Fruit fly (Drosophila melanogaster): ENCODE results near the gene CG33159.

Gene CG33159

dm6 chr3L:3164951-3165350, 39.3 kb downstream of the CG33159 start, which contains the start of gene CG32280 (continued):
- no peak for TF ChIP-seq CG18764 (GFP tag; optimal IDR thresholded peaks at IDR 0.05)
- no peak for TF ChIP-seq CG43689 (GFP tag; IDR thresholded peaks at IDR 0.05)
- TF ChIP-seq Ravus (GFP tag; IDR thresholded peaks at IDR 0.05) = no peak
- TF ChIP-seq org-1 (GFP tag; optimal IDR thresholded peaks at IDR 0.05) = no peak
- TF ChIP-seq CG10654 (GFP tag; optimal IDR thresholded peaks at IDR 0.05) = no peak
- TF ChIP-seq peb (GFP tag; IDR thresholded peaks at IDR 0.05) = no peak
- no peak for TF ChIP-seq Rx (GFP tag; IDR thresholded peaks at IDR 0.05)
- TF ChIP-seq Mes4 (GFP tag; optimal IDR thresholded peaks at IDR 0.05) = no peak
- no peak for TF ChIP-seq schlank (tag; optimal IDR thresholded peaks at IDR 0.05)
- no peak for TF ChIP-seq slou (GFP tag; optimal IDR thresholded peaks at IDR 0.05)
- TF ChIP-seq Lhr (GFP tag; optimal IDR thresholded peaks at IDR 0.05) = no peak
- TF ChIP-seq nerfin-2 (GFP tag; IDR thresholded peaks at IDR 0.05; ENCODE audit: partially characterized antibody) = peak; percentile 81
- no peak for TF ChIP-seq CG10209 (GFP tag; optimal IDR thresholded peaks at IDR 0.05)
- no peak for TF ChIP-seq odd (GFP tag; optimal IDR thresholded peaks at IDR 0.05)
- no peak for TF ChIP-seq fd64A (GFP tag; optimal IDR thresholded peaks at IDR 0.05)
- peak; percentile 55 for TF ChIP-seq CG13296 (GFP tag; optimal IDR thresholded peaks at IDR 0.05)
- no peak for TF ChIP-seq sqz (GFP tag; optimal IDR thresholded peaks at IDR 0.05)
- TF ChIP-seq pan (optimal IDR thresholded peaks at IDR 0.05) = no peak
- no peak for TF ChIP-seq pan (GFP tag; optimal IDR thresholded peaks at IDR 0.05 in 1 of 2, IDR thresholded peaks at IDR 0.05 in 1 of 2)
- TF ChIP-seq wor (GFP tag; IDR thresholded peaks at IDR 0.05) = no peak
- TF ChIP-seq CG3163 (GFP tag; optimal IDR thresholded peaks at IDR 0.05) = no peak
- no peak for TF ChIP-seq ap (GFP tag; IDR thresholded peaks at IDR 0.05)
- TF ChIP-seq sug (tag; optimal IDR thresholded peaks at IDR 0.05) = peak; percentile 22
- no peak for TF ChIP-seq danr (GFP tag; IDR thresholded peaks at IDR 0.05)
- no peak for TF ChIP-seq NfI (GFP tag; optimal IDR thresholded peaks at IDR 0.05)
- no peak for TF ChIP-seq hth (optimal IDR thresholded peaks at IDR 0.05)
- peak; percentile 59 for TF ChIP-seq HmgZ (tag; optimal IDR thresholded peaks at IDR 0.05)
- no peak; the same call in 1 of the 2 replicates for TF ChIP-seq onecut (GFP tag; IDR thresholded peaks at IDR 0.05)
- peak; percentile 90 for TF ChIP-seq CG34224 (GFP tag; IDR thresholded peaks at IDR 0.05; ENCODE audit: partially characterized antibody)
- TF ChIP-seq Ada2b (GFP tag; IDR thresholded peaks at IDR 0.05) = no peak
- TF ChIP-seq CG8089 (GFP tag; optimal IDR thresholded peaks at IDR 0.05) = no peak
- no peak for TF ChIP-seq Nf-YA (GFP tag; IDR thresholded peaks at IDR 0.05)
- no peak for TF ChIP-seq Dfd (GFP tag; optimal IDR thresholded peaks at IDR 0.05)
- peak; percentile 47 for TF ChIP-seq CG8924 (tag; optimal IDR thresholded peaks at IDR 0.05)
- TF ChIP-seq tx (GFP tag; optimal IDR thresholded peaks at IDR 0.05) = no peak
- TF ChIP-seq jigr1 (GFP tag; IDR thresholded peaks at IDR 0.05) = no peak
- TF ChIP-seq CG1647 (GFP tag; optimal IDR thresholded peaks at IDR 0.05) = no peak
- no peak for TF ChIP-seq cwo (GFP tag; optimal IDR thresholded peaks at IDR 0.05)
- peak; percentile 87; the same call in 2 of the 3 replicates for TF ChIP-seq Opbp (GFP tag; IDR thresholded peaks at IDR 0.05; ENCODE audit: partially characterized antibody)
- TF ChIP-seq MESR4 (GFP tag; optimal IDR thresholded peaks at IDR 0.05) = peak; percentile 84
- no peak for TF ChIP-seq Eip74EF (GFP tag; optimal IDR thresholded peaks at IDR 0.05)
- TF ChIP-seq Usf (GFP tag; optimal IDR thresholded peaks at IDR 0.05) = no peak
- no peak for TF ChIP-seq CG2889 (GFP tag; IDR thresholded peaks at IDR 0.05)
- peak; percentile 85 for TF ChIP-seq zf30C (GFP tag; optimal IDR thresholded peaks at IDR 0.05)
- TF ChIP-seq CG1529 (GFP tag; optimal IDR thresholded peaks at IDR 0.05) = no peak
- no peak for TF ChIP-seq trh (GFP tag; optimal IDR thresholded peaks at IDR 0.05)
- TF ChIP-seq Asciz (GFP tag; optimal IDR thresholded peaks at IDR 0.05) = no peak
- TF ChIP-seq Antp (GFP tag; optimal IDR thresholded peaks at IDR 0.05) = peak; percentile 35
- peak; percentile 28 for TF ChIP-seq Dp (GFP tag; optimal IDR thresholded peaks at IDR 0.05)
- TF ChIP-seq B-H1 (GFP tag; IDR thresholded peaks at IDR 0.05) = no peak
- TF ChIP-seq CG15601 (tag; optimal IDR thresholded peaks at IDR 0.05) = no peak
- no peak for TF ChIP-seq CG31388 (GFP tag; optimal IDR thresholded peaks at IDR 0.05)
